Worm (Caenorhabditis elegans): ENCODE measurements around the gene Y47D3B.3.

DNA sequence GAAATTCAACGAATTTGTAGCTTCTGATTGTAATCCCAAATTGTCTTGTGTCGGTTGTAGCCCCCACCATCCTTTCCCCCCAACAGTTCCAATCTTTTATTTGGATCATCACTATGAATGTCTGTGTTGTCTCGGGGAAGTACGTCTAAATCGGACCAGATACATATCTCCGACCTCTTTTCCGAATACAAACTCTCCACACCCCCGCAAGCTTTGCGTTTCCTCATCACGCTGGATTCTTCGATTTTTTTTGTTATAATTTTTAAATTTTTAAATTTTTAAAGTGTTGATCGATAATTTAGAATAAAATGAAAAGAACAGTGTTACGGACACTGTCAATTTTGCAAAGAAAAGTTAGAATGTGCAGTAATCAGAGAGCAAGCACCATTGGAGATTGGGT is 15.7 kb upstream of the Y47D3B.3 start, which contains the start of gene subs-4:
- TF ChIP-seq W03F9.2 (tag; optimal IDR thresholded peaks at IDR 0.05) (no peak), him-1 (tag; optimal IDR thresholded peaks at IDR 0.05) (no peak)

Data from whole organism, L4/young adult.